Fruit fly (Drosophila melanogaster): ENCODE measurements around the gene Cortactin.

dm6 chr3R:21078958-21079357 is 14.7 kb upstream of the Cortactin start:
- no peak for TF ChIP-seq insv (optimal IDR thresholded peaks at IDR 0.05)
- TF ChIP-seq h (optimal IDR thresholded peaks at IDR 0.05): no peak
- no peak for TF ChIP-seq Sin3A (optimal IDR thresholded peaks at IDR 0.05)
- no peak for TF ChIP-seq psq (optimal IDR thresholded peaks at IDR 0.05)
- no peak for TF ChIP-seq Myc (optimal IDR thresholded peaks at IDR 0.05)
